Worm (Caenorhabditis elegans) whole organism, late embryonic: ENCODE data around the gene egl-3.

Experiments
- C38D4.7 ChIP-seq: fragments of 200-800 bp; sonication (Bioruptor generic); optimal IDR thresholded peaks from 2 replicates; lab custom pipeline; 2018; ENCODE audit warnings: mild to moderate bottlenecking, missing genetic modification characterization, moderate library complexity, missing compliant biosample characterization
- K09A11.1 ChIP-seq: sonication (generic microtip); optimal IDR thresholded peaks from 2 replicates; lab custom pipeline; 2017; ENCODE audit warnings: antibody characterized with exemption, mild to moderate bottlenecking, missing genetic modification characterization, missing compliant biosample characterization; ENCODE audit not compliant: insufficient read depth
- T23F11.4 ChIP-seq: fragments of 200-800 bp; sonication (Bioruptor generic); optimal IDR thresholded peaks from 2 replicates; lab custom pipeline; 2018; ENCODE audit warnings: mild to moderate bottlenecking, missing genetic modification characterization, missing compliant biosample characterization
- ahr-1 ChIP-seq: sonication (generic microtip); optimal IDR thresholded peaks from 2 replicates; lab custom pipeline; 2016; ENCODE audit warnings: missing genetic modification characterization, missing compliant biosample characterization
- ama-1 ChIP-seq: fragments of 150-350 bp; optimal IDR thresholded peaks from 2 replicates; lab custom pipeline; 2014
- ceh-14 ChIP-seq: sonication (generic microtip); optimal IDR thresholded peaks from 2 replicates; lab custom pipeline; 2016; ENCODE audit warnings: missing genotype, missing genetic modification characterization, missing compliant biosample characterization
- ceh-18 ChIP-seq: sonication (generic microtip); optimal IDR thresholded peaks from 2 replicates; lab custom pipeline; 2016; ENCODE audit warnings: missing genetic modification characterization, missing compliant biosample characterization
- ceh-2 ChIP-seq: sonication (generic microtip); optimal IDR thresholded peaks from 2 replicates; lab custom pipeline; 2016; ENCODE audit warnings: missing genotype, missing genetic modification characterization, missing compliant biosample characterization
- ceh-22 ChIP-seq: sonication (generic microtip); optimal IDR thresholded peaks from 2 replicates; lab custom pipeline; 2017; ENCODE audit warnings: missing biosample characterization, missing genetic modification characterization
- ceh-34 ChIP-seq: sonication (generic microtip); optimal IDR thresholded peaks from 2 replicates; lab custom pipeline; 2016; ENCODE audit warnings: mild to moderate bottlenecking, missing genetic modification characterization, missing compliant biosample characterization
- ceh-48 ChIP-seq: sonication (generic microtip); optimal IDR thresholded peaks from 2 replicates; lab custom pipeline; 2016; ENCODE audit warnings: missing genetic modification characterization, inconsistent platforms, missing compliant biosample characterization
- ceh-6 ChIP-seq: fragments of 200-800 bp; sonication (Bioruptor generic); optimal IDR thresholded peaks from 2 replicates; lab custom pipeline; 2018; ENCODE audit warnings: mild to moderate bottlenecking, missing genetic modification characterization, missing compliant biosample characterization
- ceh-9 ChIP-seq: sonication (generic microtip); optimal IDR thresholded peaks from 2 replicates; lab custom pipeline; 2016; ENCODE audit warnings: mild to moderate bottlenecking, missing genetic modification characterization, inconsistent platforms, missing compliant biosample characterization
- dmd-4 ChIP-seq: sonication (generic microtip); optimal IDR thresholded peaks from 2 replicates; lab custom pipeline; 2016; ENCODE audit warnings: borderline replicate concordance, missing genetic modification characterization, missing compliant biosample characterization
- elt-2 ChIP-seq: sonication (generic microtip); optimal IDR thresholded peaks from 2 replicates; lab custom pipeline; 2016; ENCODE audit warnings: missing genetic modification reagents, missing genetic modification characterization, missing compliant biosample characterization
- elt-4 ChIP-seq: sonication (generic microtip); optimal IDR thresholded peaks from 2 replicates; lab custom pipeline; 2016; ENCODE audit warnings: missing genetic modification characterization, missing compliant biosample characterization
- fkh-10 ChIP-seq: fragments of 150-350 bp; optimal IDR thresholded peaks from 2 replicates; lab custom pipeline; 2014; ENCODE audit warnings: missing biosample characterization, missing genetic modification reagents, missing genetic modification characterization
- gmeb-2 ChIP-seq: sonication (generic microtip); optimal IDR thresholded peaks from 2 replicates; lab custom pipeline; 2016; ENCODE audit warnings: missing genetic modification characterization, inconsistent platforms, missing compliant biosample characterization
- hlh-13 ChIP-seq: fragments of 200-800 bp; sonication (Bioruptor generic); optimal IDR thresholded peaks from 2 replicates; lab custom pipeline; 2018; ENCODE audit warnings: mild to moderate bottlenecking, missing genetic modification characterization, missing compliant biosample characterization
- hlh-15 ChIP-seq: sonication (generic microtip); optimal IDR thresholded peaks from 2 replicates; lab custom pipeline; 2016; ENCODE audit warnings: missing genetic modification characterization, missing compliant biosample characterization
- hlh-30 ChIP-seq: sonication (generic microtip); optimal IDR thresholded peaks from 2 replicates; lab custom pipeline; 2017; ENCODE audit warnings: antibody characterized with exemption, missing genetic modification characterization, missing compliant biosample characterization; ENCODE audit not compliant: insufficient read depth
- hlh-6 ChIP-seq: sonication (generic microtip); optimal IDR thresholded peaks from 2 replicates; lab custom pipeline; 2016; ENCODE audit warnings: missing genotype, missing genetic modification characterization, missing compliant biosample characterization
- lim-6 ChIP-seq: sonication (generic microtip); optimal IDR thresholded peaks from 2 replicates; lab custom pipeline; 2016; ENCODE audit warnings: missing genetic modification characterization, missing compliant biosample characterization
- mec-3 ChIP-seq: sonication (generic microtip); optimal IDR thresholded peaks from 2 replicates; lab custom pipeline; 2016; ENCODE audit warnings: borderline replicate concordance, missing genetic modification characterization, missing compliant biosample characterization
- nfya-1 ChIP-seq: sonication (generic microtip); optimal IDR thresholded peaks from 2 replicates; lab custom pipeline; 2017; ENCODE audit warnings: missing genetic modification characterization, mild to moderate bottlenecking, missing compliant biosample characterization, antibody characterized with exemption, moderate library complexity
- nhr-232 ChIP-seq: sonication (generic microtip); optimal IDR thresholded peaks from 2 replicates; lab custom pipeline; 2016; ENCODE audit warnings: missing genetic modification characterization, missing compliant biosample characterization
- pag-3 ChIP-seq: sonication (generic microtip); optimal IDR thresholded peaks from 2 replicates; lab custom pipeline; 2016; ENCODE audit warnings: missing compliant biosample characterization, missing genetic modification characterization, borderline replicate concordance
- pat-9 ChIP-seq: fragments of 200-800 bp; sonication (Bioruptor generic); optimal IDR thresholded peaks from 2 replicates; lab custom pipeline; 2018; ENCODE audit warnings: mild to moderate bottlenecking, missing genetic modification characterization, moderate library complexity, missing compliant biosample characterization
- pax-1 ChIP-seq: fragments of 150-350 bp; optimal IDR thresholded peaks from 2 replicates; lab custom pipeline; 2014; ENCODE audit warnings: missing biosample characterization, missing genetic modification characterization
- pha-2 ChIP-seq: sonication (generic microtip); optimal IDR thresholded peaks from 2 replicates; lab custom pipeline; 2017; ENCODE audit warnings: mild to moderate bottlenecking, missing genetic modification characterization, missing compliant biosample characterization
- pqm-1 ChIP-seq: sonication (generic microtip); optimal IDR thresholded peaks from 2 replicates; lab custom pipeline; 2016; ENCODE audit warnings: missing genetic modification characterization, missing compliant biosample characterization
- pros-1 ChIP-seq: fragments of 150-350 bp; optimal IDR thresholded peaks from 2 replicates; lab custom pipeline; 2014; ENCODE audit warnings: missing biosample characterization, missing genetic modification reagents, missing genetic modification characterization
- sdc-2 ChIP-seq: sonication (generic microtip); optimal IDR thresholded peaks from 2 replicates; lab custom pipeline; 2016; ENCODE audit warnings: missing genotype, missing genetic modification characterization, missing compliant biosample characterization
- syd-9 ChIP-seq: sonication (generic microtip); optimal IDR thresholded peaks from 2 replicates; lab custom pipeline; 2016; ENCODE audit warnings: mild to moderate bottlenecking, missing genetic modification characterization, moderate library complexity, missing compliant biosample characterization
- tbx-7 ChIP-seq: sonication (generic microtip); optimal IDR thresholded peaks from 2 replicates; lab custom pipeline; 2016; ENCODE audit warnings: missing genotype, missing genetic modification characterization, missing compliant biosample characterization
- unc-42 ChIP-seq: sonication (generic microtip); optimal IDR thresholded peaks from 2 replicates; lab custom pipeline; 2016; ENCODE audit warnings: missing genotype, missing genetic modification characterization, missing compliant biosample characterization
- unc-86 ChIP-seq: sonication (generic microtip); optimal IDR thresholded peaks from 2 replicates; lab custom pipeline; 2016; ENCODE audit warnings: missing genetic modification characterization, missing compliant biosample characterization
- zip-5 ChIP-seq: sonication (generic microtip); optimal IDR thresholded peaks from 2 replicates; lab custom pipeline; 2016; ENCODE audit warnings: missing genetic modification characterization, missing compliant biosample characterization

egl-3 gene

ce11 chrV:10166368-10166767, 7.2 kb downstream of the egl-3 start, which contains the start of gene C51E3.6:
TSS of gene C51E3.6 (minus strand) at chrV:10166468.
- TF ChIP-seq tbx-7 (tag; lab: Kevin White, UChicago), result no peak
- TF ChIP-seq hlh-6 (tag; lab: Kevin White, UChicago), result no peak
- TF ChIP-seq hlh-13 (GFP tag; lab: Kevin White, UChicago), result no peak
- no peak for TF ChIP-seq pha-2
- no peak for TF ChIP-seq ceh-18 (tag; lab: Kevin White, UChicago)
- TF ChIP-seq ceh-34 (tag; lab: Kevin White, UChicago), result no peak
- no peak for TF ChIP-seq ceh-6 (GFP tag; lab: Kevin White, UChicago)
- TF ChIP-seq ceh-48, result no peak
- no peak for TF ChIP-seq C38D4.7 (GFP tag; lab: Kevin White, UChicago)
- TF ChIP-seq ceh-9 (tag; lab: Kevin White, UChicago), result no peak
- TF ChIP-seq mec-3 (tag; lab: Kevin White, UChicago), result no peak
- no peak for TF ChIP-seq ceh-2 (tag; lab: Kevin White, UChicago)
- TF ChIP-seq nfya-1, result no peak
- no peak for TF ChIP-seq dmd-4

ce11 chrV:10160954-10161353, 12.6 kb downstream of the egl-3 start, which contains the start of gene C51E3.10:
TSS of gene C51E3.10 (minus strand) at chrV:10161134.
- TF ChIP-seq elt-2 (tag; lab: Kevin White, UChicago) (peak; percentile 29), pax-1 (tag; lab: Kevin White, UChicago) (no peak)

- TF ChIP-seq ceh-2 (tag; lab: Kevin White, UChicago) (no peak), ceh-14 (tag; lab: Kevin White, UChicago) (no peak), pha-2 (no peak), tbx-7 (tag; lab: Kevin White, UChicago) (no peak), pqm-1 (no peak), lim-6 (tag; lab: Kevin White, UChicago) (no peak), nhr-232 (tag; lab: Kevin White, UChicago) (no peak), unc-42 (tag; lab: Kevin White, UChicago) (no peak), nfya-1 (no peak), hlh-13 (GFP tag; lab: Kevin White, UChicago) (no peak), ceh-48 (no peak), ahr-1 (tag; lab: Kevin White, UChicago) (no peak), elt-4 (no peak), K09A11.1 (tag; lab: Kevin White, UChicago) (no peak)
- TF ChIP-seq, all 69 proteins: peak for 0
Observed at ce11 chrV:10159972-10160371, 13.6 kb downstream of the egl-3 start.

ce11 chrV:10158528-10158927, 15.0 kb downstream of the egl-3 start, which contains the start of gene srsx-30:
TSS of gene srsx-30 (plus strand) at chrV:10158828.
- TF ChIP-seq nhr-232 (tag; lab: Kevin White, UChicago) (no peak), hlh-30 (tag; lab: Kevin White, UChicago) (no peak), fkh-10 (GFP tag; lab: Kevin White, UChicago) (no peak), hlh-15 (tag; lab: Kevin White, UChicago) (no peak), syd-9 (tag; lab: Kevin White, UChicago) (no peak)

- TF ChIP-seq C38D4.7 (GFP tag; lab: Kevin White, UChicago), result no peak
Observed at ce11 chrV:10154698-10155097, 18.9 kb downstream of the egl-3 start, which contains the start of gene srsx-29. TSS of gene srsx-29 (plus strand) at chrV:10154998.

ce11 chrV:10153076-10153475, 20.5 kb downstream of the egl-3 start:
- TF ChIP-seq sdc-2 (tag; lab: Kevin White, UChicago), result no peak
- no peak for TF ChIP-seq unc-42 (tag; lab: Kevin White, UChicago)
- TF ChIP-seq zip-5 (tag; lab: Kevin White, UChicago), result no peak
- TF ChIP-seq pag-3, result no peak
- TF ChIP-seq gmeb-2, result no peak
- TF ChIP-seq ama-1 (lab: Kevin White, UChicago), result no peak
- TF ChIP-seq ceh-18 (tag; lab: Kevin White, UChicago), result no peak
- no peak for TF ChIP-seq pha-2
- no peak for TF ChIP-seq ceh-22 (tag; lab: Kevin White, UChicago)
- no peak for TF ChIP-seq hlh-13 (GFP tag; lab: Kevin White, UChicago)
- no peak for TF ChIP-seq T23F11.4
- no peak for TF ChIP-seq unc-86 (tag; lab: Kevin White, UChicago)
- no peak for TF ChIP-seq pat-9
- no peak for TF ChIP-seq pros-1 (tag; lab: Kevin White, UChicago)
- TF ChIP-seq, all 69 proteins: peak for 0
